Worm (Caenorhabditis elegans) whole organism, mixed stage, embryonic: ENCODE data around the gene cka-1.

Experiments used
- blmp-1 ChIP-seq: fragments of 150-350 bp; optimal IDR thresholded peaks from 2 replicates; lab custom pipeline; 2014; ENCODE audit warnings: missing biosample characterization, missing genetic modification characterization
- ceh-39 ChIP-seq: fragments of 150-350 bp; optimal IDR thresholded peaks from 2 replicates; lab custom pipeline; 2014; ENCODE audit warnings: missing biosample characterization, missing genetic modification characterization
- elt-3 ChIP-seq: fragments of 150-350 bp; optimal IDR thresholded peaks from 2 replicates; lab custom pipeline; 2014; ENCODE audit warnings: missing biosample characterization, missing genetic modification characterization
- lin-13 ChIP-seq: fragments of 150-350 bp; optimal IDR thresholded peaks from 2 replicates; lab custom pipeline; 2014; ENCODE audit warnings: missing biosample characterization, missing genetic modification characterization
- mep-1 ChIP-seq: fragments of 150-350 bp; optimal IDR thresholded peaks from 2 replicates; lab custom pipeline; 2017; ENCODE audit warnings: missing biosample characterization, missing genetic modification reagents, missing genetic modification characterization, inconsistent platforms
- nhr-12 ChIP-seq: fragments of 150-350 bp; optimal IDR thresholded peaks from 2 replicates; lab custom pipeline; 2014; ENCODE audit warnings: missing biosample characterization, missing genetic modification characterization
- nhr-237 ChIP-seq: fragments of 150-350 bp; optimal IDR thresholded peaks from 2 replicates; lab custom pipeline; 2014; ENCODE audit warnings: missing biosample characterization, missing genetic modification characterization
- nhr-28 ChIP-seq: fragments of 150-350 bp; optimal IDR thresholded peaks from 2 replicates; lab custom pipeline; 2014; ENCODE audit warnings: missing biosample characterization, missing genetic modification characterization
- nhr-76 ChIP-seq: sonication (generic microtip); optimal IDR thresholded peaks from 2 replicates; lab custom pipeline; 2017; ENCODE audit warnings: missing biosample characterization, missing genetic modification characterization
- snpc-4 ChIP-seq: fragments of 150-350 bp; optimal IDR thresholded peaks from 2 replicates; lab custom pipeline; 2014; ENCODE audit warnings: missing biosample characterization, missing genetic modification characterization
- unc-62 ChIP-seq: fragments of 150-350 bp; optimal IDR thresholded peaks from 2 replicates; lab custom pipeline; 2014; ENCODE audit warnings: missing biosample characterization, missing genetic modification reagents, missing genetic modification characterization
- ztf-11 ChIP-seq: fragments of 150-350 bp; optimal IDR thresholded peaks from 2 replicates; lab custom pipeline; 2014; ENCODE audit warnings: missing biosample characterization, missing genetic modification characterization

DNA sequence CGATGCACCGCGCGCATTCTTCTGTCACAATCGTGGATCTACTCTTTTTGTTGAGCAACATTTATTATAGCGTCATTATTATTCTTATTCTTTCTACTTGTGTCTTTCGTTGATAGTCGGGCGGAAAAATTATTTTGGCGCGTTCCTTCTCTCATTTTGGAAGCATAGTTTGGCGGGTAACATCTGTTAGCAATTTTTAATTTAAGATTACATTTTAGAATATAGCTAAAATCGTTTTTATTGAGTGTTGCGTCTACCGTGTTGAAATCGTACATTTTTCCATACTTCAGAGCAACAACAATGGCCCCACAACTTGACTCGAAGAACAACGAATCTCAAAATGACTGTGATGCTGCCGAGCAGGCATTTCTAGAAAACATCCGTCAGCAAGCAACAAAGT lies 46.8 kb downstream of the cka-1 start, which contains the start of gene sdz-36:
- TF ChIP-seq nhr-12 (tag; lab: Kevin White, UChicago) = no peak
- no peak for TF ChIP-seq ceh-39 (tag; lab: Kevin White, UChicago)
- TF ChIP-seq unc-62 (GFP tag; lab: Kevin White, UChicago) = no peak
- TF ChIP-seq nhr-28 (tag; lab: Kevin White, UChicago) = no peak
- no peak for TF ChIP-seq ztf-11
- TF ChIP-seq lin-13 (tag; lab: Kevin White, UChicago) = no peak
- no peak for TF ChIP-seq mep-1
- TF ChIP-seq nhr-76 = no peak
- TF ChIP-seq snpc-4 (tag; lab: Kevin White, UChicago) = no peak
- TF ChIP-seq nhr-237 = no peak
- no peak for TF ChIP-seq elt-3 (tag; lab: Kevin White, UChicago)
- TF ChIP-seq blmp-1 = no peak
